Fruit fly (Drosophila melanogaster): ENCODE results near the gene ATPsyndelta.

Gene ATPsyndelta

DNA sequence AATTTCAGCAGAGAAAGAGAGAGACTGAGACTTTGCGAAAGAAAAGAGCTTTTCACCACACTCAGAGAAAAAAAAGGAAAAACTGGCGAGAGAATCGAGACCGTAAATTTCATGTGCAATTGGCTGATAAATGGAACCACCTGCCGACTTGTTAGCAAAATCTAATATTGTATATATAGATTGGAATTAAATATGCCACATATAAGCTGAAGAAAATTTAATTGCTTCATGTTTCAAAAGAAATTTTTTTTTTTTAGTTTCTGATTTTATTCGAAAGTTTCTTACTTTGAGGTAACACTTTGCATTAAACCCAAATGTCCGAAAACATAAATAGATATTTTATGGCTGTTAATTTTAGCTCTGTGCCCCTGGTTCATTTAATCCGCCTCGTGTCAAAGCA lies 32.0 kb downstream of the ATPsyndelta start (continued):
- peak; percentile 25 for TF ChIP-seq CG11504 (tag; optimal IDR thresholded peaks at IDR 0.05)
- peak; percentile 32; the same call in 1 of the 2 replicates for TF ChIP-seq CG9932 (GFP tag; IDR thresholded peaks at IDR 0.05)
- peak; percentile 48 for TF ChIP-seq row (GFP tag; IDR thresholded peaks at IDR 0.05)
- TF ChIP-seq CG9609 (GFP tag; optimal IDR thresholded peaks at IDR 0.05), result no peak
- TF ChIP-seq tin (GFP tag; optimal IDR thresholded peaks at IDR 0.05), result no peak
- TF ChIP-seq stwl (tag; optimal IDR thresholded peaks at IDR 0.05), result no peak
- no peak for TF ChIP-seq Elba2 (GFP tag; optimal IDR thresholded peaks at IDR 0.05)
- no peak for TF ChIP-seq CG11398 (GFP tag; optimal IDR thresholded peaks at IDR 0.05)
- TF ChIP-seq grau (tag; optimal IDR thresholded peaks at IDR 0.05), result peak; percentile 32
- peak; percentile 7 for TF ChIP-seq CG7839 (tag; optimal IDR thresholded peaks at IDR 0.05)
- TF ChIP-seq sim (GFP tag; IDR thresholded peaks at IDR 0.05), result no peak
- peak; percentile 45 for TF ChIP-seq slbo (GFP tag; IDR thresholded peaks at IDR 0.05)
- peak; percentile 24 for TF ChIP-seq CG2678 (tag; optimal IDR thresholded peaks at IDR 0.05)
- TF ChIP-seq dmrt99B (tag; optimal IDR thresholded peaks at IDR 0.05), result peak; percentile 8
- peak; percentile 64 for TF ChIP-seq sens (GFP tag)

DNA sequence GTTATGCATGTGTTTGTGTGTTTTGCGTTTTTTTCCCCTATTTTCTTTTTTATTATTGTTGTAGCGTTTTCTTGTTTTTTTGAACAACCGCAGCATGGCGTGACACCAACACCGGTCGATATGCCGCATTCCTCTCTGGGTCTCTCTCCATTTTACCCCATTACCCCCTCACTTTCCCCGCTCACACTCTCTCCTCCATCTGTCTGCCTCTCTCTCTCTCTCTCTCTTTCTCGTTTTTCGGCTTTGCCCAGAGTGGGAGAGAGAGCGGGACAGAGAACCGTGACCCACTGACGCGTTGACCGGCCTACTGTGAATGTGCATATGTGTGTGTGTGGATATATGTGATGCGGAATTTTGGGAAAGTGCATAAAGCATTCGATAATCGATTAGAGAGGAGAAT lies 34.6 kb downstream of the ATPsyndelta start:
- TF ChIP-seq CG3995 (GFP tag; optimal IDR thresholded peaks at IDR 0.05) (no peak), sd (tag; optimal IDR thresholded peaks at IDR 0.05) (peak; percentile 75), Tbp (GFP tag; optimal IDR thresholded peaks at IDR 0.05) (no peak), crol (GFP tag; IDR thresholded peaks at IDR 0.05) (peak; percentile 93), Med (GFP tag) (peak; percentile 60), sens (GFP tag) (peak; percentile 31), Hr78 (GFP tag; optimal IDR thresholded peaks at IDR 0.05) (peak in 1 of 2 experiments; percentile 61), CG18599 (GFP tag; optimal IDR thresholded peaks at IDR 0.05) (peak; percentile 9), CG5180 (GFP tag; optimal IDR thresholded peaks at IDR 0.05) (peak; percentile 5), CG8765 (GFP tag; IDR thresholded peaks at IDR 0.05) (no peak), ci (GFP tag; IDR thresholded peaks at IDR 0.05) (0 out of 3 replicates have a peak, but pooled peaks have one; percentile 34), zf30C (GFP tag; optimal IDR thresholded peaks at IDR 0.05) (no peak), dimm (GFP tag; IDR thresholded peaks at IDR 0.05) (no peak), CG2116 (GFP tag; optimal IDR thresholded peaks at IDR 0.05) (no peak), sqz (GFP tag; optimal IDR thresholded peaks at IDR 0.05) (peak; percentile 2), CG1529 (GFP tag; optimal IDR thresholded peaks at IDR 0.05) (no peak), abd-A (tag; optimal IDR thresholded peaks at IDR 0.05) (peak; percentile 37), onecut (GFP tag; IDR thresholded peaks at IDR 0.05) (peak; percentile 89), gce (GFP tag; IDR thresholded peaks at IDR 0.05) (no peak), Trl (optimal IDR thresholded peaks at IDR 0.05) (peak; percentile 68 to 69), Trl (GFP tag; optimal IDR thresholded peaks at IDR 0.05) (no peak), cg (GFP tag; optimal IDR thresholded peaks at IDR 0.05) (peak; percentile 51), CG1832 (GFP tag; optimal IDR thresholded peaks at IDR 0.05) (peak; percentile 45), CG2712 (tag; optimal IDR thresholded peaks at IDR 0.05) (peak; percentile 21)

DNA sequence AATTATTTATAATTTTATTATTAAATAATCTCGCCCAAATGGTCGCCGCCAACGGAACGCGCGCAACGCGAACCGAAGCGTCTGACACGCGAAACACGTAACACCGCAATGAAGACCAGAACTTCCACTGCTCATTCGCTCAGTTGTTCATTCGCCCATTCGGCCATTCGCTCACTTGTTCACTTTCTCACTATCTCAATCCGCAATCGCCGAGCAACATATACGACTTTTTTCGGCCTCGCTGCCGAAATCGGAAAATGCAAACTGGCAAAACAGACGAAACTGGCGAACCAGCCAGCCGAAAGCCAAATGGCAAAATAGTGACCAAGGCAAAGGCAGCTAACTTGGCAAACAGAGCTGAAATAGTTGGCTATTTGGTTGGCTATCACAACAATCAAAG lies 37.2 kb downstream of the ATPsyndelta start:
- TF ChIP-seq tup (GFP tag; optimal IDR thresholded peaks at IDR 0.05), result no peak
- TF ChIP-seq kay (GFP tag; optimal IDR thresholded peaks at IDR 0.05), result no peak
- TF ChIP-seq Ets65A (GFP tag), result peak; percentile 53
- no peak for TF ChIP-seq repo (GFP tag; optimal IDR thresholded peaks at IDR 0.05)
- TF ChIP-seq CG17829 (tag; optimal IDR thresholded peaks at IDR 0.05), result no peak
- TF ChIP-seq Sry-β (GFP tag; optimal IDR thresholded peaks at IDR 0.05), result no peak
- peak; percentile 42 for TF ChIP-seq Med (GFP tag)
- peak in 1 of 2 experiments; percentile 28 for TF ChIP-seq Trl (optimal IDR thresholded peaks at IDR 0.05)
- TF ChIP-seq Trl (GFP tag; optimal IDR thresholded peaks at IDR 0.05), result no peak
- TF ChIP-seq Deaf1 (tag; optimal IDR thresholded peaks at IDR 0.05), result peak; percentile 79
- TF ChIP-seq CG32772 (GFP tag; IDR thresholded peaks at IDR 0.05), result no peak
- no peak for TF ChIP-seq lilli (GFP tag; optimal IDR thresholded peaks at IDR 0.05)
- TF ChIP-seq row (GFP tag; IDR thresholded peaks at IDR 0.05), result no peak; the same call in 2 of the 3 replicates
- TF ChIP-seq hb (GFP tag; IDR thresholded peaks at IDR 0.05; ENCODE audit: partially characterized antibody), result no peak
- no peak for TF ChIP-seq tap (tag; optimal IDR thresholded peaks at IDR 0.05)
- TF ChIP-seq Atf6 (GFP tag; IDR thresholded peaks at IDR 0.05), result no peak
- TF ChIP-seq hkb (optimal IDR thresholded peaks at IDR 0.05), result no peak
- no peak for TF ChIP-seq hkb (GFP tag; IDR thresholded peaks at IDR 0.05)

Data from whole organism, embryonic.